Worm (Caenorhabditis elegans) whole organism, mixed stage, embryonic: Measurements from ENCODE around the gene aakb-1.

Experiments used
- blmp-1 ChIP-seq: fragments of 150-350 bp; optimal IDR thresholded peaks from 2 replicates; lab custom pipeline; 2014; ENCODE audit warnings: missing biosample characterization, missing genetic modification characterization
- mab-5 ChIP-seq: fragments of 150-350 bp; optimal IDR thresholded peaks from 2 replicates; lab custom pipeline; 2014; ENCODE audit warnings: missing biosample characterization, missing genetic modification characterization
- unc-39 ChIP-seq: fragments of 150-350 bp; optimal IDR thresholded peaks from 2 replicates; lab custom pipeline; 2014; ENCODE audit warnings: missing biosample characterization, missing genetic modification characterization
- unc-62 ChIP-seq: fragments of 150-350 bp; optimal IDR thresholded peaks from 2 replicates; lab custom pipeline; 2014; ENCODE audit warnings: missing biosample characterization, missing genetic modification reagents, missing genetic modification characterization

- TF ChIP-seq mab-5 (tag; lab: Kevin White, UChicago) (no peak), unc-39 (tag; lab: Kevin White, UChicago) (no peak), blmp-1 (tag; lab: Kevin White, UChicago) (no peak), unc-62 (no peak)
These were observed 18.6 kb downstream of the aakb-1 start for ce11 chrX:13774144-13774543.
